Fruit fly (Drosophila melanogaster) whole organism: ENCODE data around the gene CG14610.

Experiments
- CG8478 ChIP-seq: fragments of >200 bp; optimal IDR thresholded peaks from 2 replicates; lab custom pipeline; 2018; ENCODE audit warnings: inconsistent platforms
- EcR ChIP-seq, 2 experiments: fragments of >200 bp; optimal IDR thresholded peaks; 2 replicates each; lab custom pipeline; 2017; ENCODE audit warnings: missing biosample characterization in 2 of 2, missing genetic modification characterization in 2 of 2, missing genetic modification reagents in 2 of 2
- pan ChIP-seq: fragments of >200 bp; optimal IDR thresholded peaks from 2 replicates; lab custom pipeline; 2017
- usp ChIP-seq: fragments of >200 bp; optimal IDR thresholded peaks from 2 replicates; lab custom pipeline; 2017; ENCODE audit warnings: missing biosample characterization, missing genetic modification characterization, mixed read lengths

dm6 chr3R:7134715-7135505, 9.2 kb downstream of the CG14610 start:
- no peak for TF ChIP-seq pan (lab: Kevin White, UChicago)
- TF ChIP-seq usp, result no peak
- TF ChIP-seq CG8478 (lab: Kevin White, UChicago), result no peak
- no peak for TF ChIP-seq EcR (GFP tag; optimal IDR thresholded peaks at IDR 0.05; lab: Kevin White, UChicago)
